Worm (Caenorhabditis elegans): Measurements from ENCODE around the gene H20J04.7.

ce11 chrII:4370842-4371241, 15.7 kb upstream of the H20J04.7 start:
- no peak for TF ChIP-seq mef-2 (tag; optimal IDR thresholded peaks at IDR 0.05)
- TF ChIP-seq pqm-1 (tag; optimal IDR thresholded peaks at IDR 0.05), result no peak
- no peak for TF ChIP-seq lin-35 (GFP tag; optimal IDR thresholded peaks at IDR 0.05)
- no peak for TF ChIP-seq zag-1 (tag; optimal IDR thresholded peaks at IDR 0.05)
- TF ChIP-seq dpl-1 (GFP tag; optimal IDR thresholded peaks at IDR 0.05), result no peak
- no peak for TF ChIP-seq nhr-12 (tag; optimal IDR thresholded peaks at IDR 0.05)
